Fruit fly (Drosophila melanogaster) whole organism, embryonic: Measurements from ENCODE around the gene Dus3.
A peak's percentile ranks its signal among the peaks of the same experiment; 100 is the strongest.

Source experiments
- BEAF-32 ChIP-seq: fragments of 200-800 bp; sonication (Bioruptor generic); optimal IDR thresholded peaks from 3 replicates; lab custom pipeline; 2017; ENCODE audit warnings: missing biosample characterization, missing genetic modification characterization, mild to moderate bottlenecking, moderate library complexity, missing genetic modification reagents
- Bgb ChIP-seq: fragments of 200-800 bp; sonication (Bioruptor generic); IDR thresholded peaks from 2 replicates; pipeline ENCODE4 v1.3.6; 2022; ENCODE audit warnings: missing biosample characterization, missing genetic modification characterization; ENCODE audit not compliant: partially characterized antibody
- CG11504 ChIP-seq: fragments of 200-800 bp; sonication (Bioruptor generic); optimal IDR thresholded peaks from 3 replicates; lab custom pipeline; 2019; ENCODE audit warnings: missing biosample characterization, mild to moderate bottlenecking, missing genetic modification characterization, moderate library complexity
- CG12071 ChIP-seq: fragments of 200-800 bp; sonication (Bioruptor generic); optimal IDR thresholded peaks from 3 replicates; lab custom pipeline; 2018; ENCODE audit warnings: missing biosample characterization, mild to moderate bottlenecking, missing genetic modification characterization
- CG12155 ChIP-seq: fragments of 200-800 bp; sonication (Bioruptor generic); optimal IDR thresholded peaks from 3 replicates; lab custom pipeline; 2016; ENCODE audit warnings: missing biosample characterization, missing genetic modification characterization
- CG13296 ChIP-seq: fragments of 200-800 bp; sonication (Bioruptor generic); optimal IDR thresholded peaks from 3 replicates; lab custom pipeline; 2018; ENCODE audit warnings: missing biosample characterization, mild to moderate bottlenecking, missing genetic modification characterization
- CG14050 ChIP-seq: fragments of 200-800 bp; sonication (Bioruptor generic); IDR thresholded peaks from 3 replicates; pipeline ENCODE4 v1.3.6; 2022; ENCODE audit warnings: missing biosample characterization, missing genetic modification characterization
- CG14860 ChIP-seq: fragments of 200-800 bp; sonication (Bioruptor generic); IDR thresholded peaks from 3 replicates; pipeline ENCODE4 v1.3.6; 2022; ENCODE audit warnings: missing biosample characterization, missing genetic modification characterization; ENCODE audit not compliant: partially characterized antibody
- CG16779 ChIP-seq: fragments of 200-800 bp; sonication (Bioruptor generic); IDR thresholded peaks from 2 replicates; pipeline ENCODE4 v1.3.6; 2022; ENCODE audit warnings: missing biosample characterization, missing genetic modification characterization
- CG16815 ChIP-seq: fragments of 200-800 bp; sonication (Bioruptor generic); optimal IDR thresholded peaks from 3 replicates; lab custom pipeline; 2017; ENCODE audit warnings: missing biosample characterization, mild to moderate bottlenecking, missing genetic modification characterization
- CG2116 ChIP-seq: fragments of 200-800 bp; sonication (Bioruptor generic); optimal IDR thresholded peaks from 3 replicates; lab custom pipeline; 2018; ENCODE audit warnings: missing biosample characterization, mild to moderate bottlenecking, missing genetic modification characterization
- CG31388 ChIP-seq: fragments of 200-800 bp; sonication (Bioruptor generic); optimal IDR thresholded peaks from 2 replicates; lab custom pipeline; 2016; ENCODE audit warnings: missing biosample characterization, missing genetic modification characterization
- CG31441 ChIP-seq: fragments of 200-800 bp; sonication (Bioruptor generic); IDR thresholded peaks from 2 replicates; pipeline ENCODE4 v1.3.6; 2022; ENCODE audit warnings: missing biosample characterization, missing genetic modification characterization
- CG32772 ChIP-seq: fragments of 200-800 bp; sonication (Bioruptor generic); IDR thresholded peaks from 2 replicates; pipeline ENCODE4 v1.3.6; 2022; ENCODE audit warnings: missing biosample characterization, missing genetic modification characterization
- CG42726 ChIP-seq: fragments of 200-800 bp; sonication (Bioruptor generic); IDR thresholded peaks from 2 replicates; pipeline ENCODE4 v1.3.6; 2022; ENCODE audit warnings: missing biosample characterization, missing genetic modification characterization; ENCODE audit not compliant: partially characterized antibody
- CG7963 ChIP-seq: fragments of 200-800 bp; sonication (Bioruptor generic); IDR thresholded peaks from 3 replicates; pipeline ENCODE4 v1.3.6; 2022; ENCODE audit warnings: missing biosample characterization, missing genetic modification characterization; ENCODE audit not compliant: partially characterized antibody
- CG8388 ChIP-seq: fragments of 200-800 bp; sonication (Bioruptor generic); optimal IDR thresholded peaks from 2 replicates; lab custom pipeline; 2019; ENCODE audit warnings: missing biosample characterization, mild to moderate bottlenecking, missing genetic modification characterization, moderate library complexity
- Camta ChIP-seq: fragments of 200-800 bp; sonication (Bioruptor generic); optimal IDR thresholded peaks from 2 replicates; lab custom pipeline; 2016; ENCODE audit warnings: missing biosample characterization, missing genetic modification characterization
- Dref ChIP-seq: fragments of 200-800 bp; sonication (Bioruptor generic); IDR thresholded peaks from 2 replicates; pipeline ENCODE4 v1.3.6; 2022; ENCODE audit warnings: missing biosample characterization, missing genetic modification characterization
- Gug ChIP-seq: fragments of 200-800 bp; sonication (Bioruptor generic); IDR thresholded peaks from 4 replicates; pipeline ENCODE4 v1.3.6; 2022; ENCODE audit warnings: missing biosample characterization, missing genetic modification characterization
- HHEX ChIP-seq: fragments of 200-800 bp; sonication (Bioruptor generic); optimal IDR thresholded peaks from 3 replicates; lab custom pipeline; 2017; ENCODE audit warnings: missing biosample characterization, mild to moderate bottlenecking, missing genetic modification characterization, missing genetic modification reagents
- HLH3B ChIP-seq: fragments of 200-800 bp; sonication (Bioruptor generic); IDR thresholded peaks from 2 replicates; pipeline ENCODE4 v1.3.6; 2022; ENCODE audit warnings: missing biosample characterization, missing genetic modification characterization
- Hr39 ChIP-seq: fragments of >200 bp; optimal IDR thresholded peaks from 2 replicates; lab custom pipeline; 2017
- Hsf ChIP-seq: fragments of 200-800 bp; sonication (Bioruptor generic); optimal IDR thresholded peaks from 3 replicates; lab custom pipeline; 2016; ENCODE audit warnings: missing biosample characterization, missing genetic modification characterization
- MESR4 ChIP-seq: fragments of 200-800 bp; sonication (Bioruptor generic); optimal IDR thresholded peaks from 2 replicates; lab custom pipeline; 2018; ENCODE audit warnings: missing biosample characterization, mild to moderate bottlenecking, missing genetic modification characterization, moderate library complexity
- Med ChIP-seq: fragments of 200-800 bp; sonication (Bioruptor generic); peaks from one replicate; lab custom pipeline; 2016; ENCODE audit warnings: missing biosample characterization, missing genetic modification characterization, mild to moderate bottlenecking, inconsistent platforms, moderate library complexity
- Mes4 ChIP-seq: fragments of 200-800 bp; sonication (Bioruptor generic); optimal IDR thresholded peaks from 2 replicates; lab custom pipeline; 2016; ENCODE audit warnings: missing biosample characterization, missing genetic modification characterization
- Sin3A ChIP-seq: fragments of >200 bp; optimal IDR thresholded peaks from 2 replicates; lab custom pipeline; 2018
- Sox102F ChIP-seq: fragments of 200-800 bp; sonication (Bioruptor generic); optimal IDR thresholded peaks from 2 replicates; lab custom pipeline; 2018; ENCODE audit warnings: missing biosample characterization, mild to moderate bottlenecking, missing genetic modification characterization, moderate library complexity
- Tbp ChIP-seq: fragments of >200 bp; optimal IDR thresholded peaks from 2 replicates; lab custom pipeline; 2018; ENCODE audit warnings: missing biosample characterization, missing genetic modification characterization
- bowl ChIP-seq: fragments of 200-800 bp; sonication (Bioruptor generic); IDR thresholded peaks from 2 replicates; pipeline ENCODE4 v1.3.6; 2022; ENCODE audit warnings: missing biosample characterization, missing genetic modification characterization
- crol ChIP-seq: fragments of 200-800 bp; sonication (Bioruptor generic); IDR thresholded peaks from 2 replicates; pipeline ENCODE4 v1.3.6; 2022; ENCODE audit warnings: missing biosample characterization, missing genetic modification characterization
- ems ChIP-seq: fragments of 200-800 bp; sonication (Bioruptor generic); optimal IDR thresholded peaks from 3 replicates; lab custom pipeline; 2016; ENCODE audit warnings: missing biosample characterization, missing genetic modification characterization
- exex ChIP-seq: fragments of 200-800 bp; sonication (Bioruptor generic); optimal IDR thresholded peaks from 4 replicates; lab custom pipeline; 2018; ENCODE audit warnings: missing biosample characterization, mild to moderate bottlenecking, missing genetic modification characterization, moderate library complexity
- fd102C ChIP-seq: fragments of 200-800 bp; sonication (Bioruptor generic); optimal IDR thresholded peaks from 2 replicates; lab custom pipeline; 2018; ENCODE audit warnings: missing biosample characterization, mild to moderate bottlenecking, missing genetic modification characterization, moderate library complexity
- gsb ChIP-seq: fragments of 200-800 bp; sonication (Bioruptor generic); IDR thresholded peaks from 2 replicates; pipeline ENCODE4 v1.3.6; 2022; ENCODE audit warnings: missing biosample characterization, missing genetic modification characterization
- hb ChIP-seq: fragments of 200-800 bp; sonication (Bioruptor generic); IDR thresholded peaks from 3 replicates; pipeline ENCODE4 v1.3.6; 2022; ENCODE audit warnings: missing biosample characterization, missing genetic modification characterization; ENCODE audit not compliant: partially characterized antibody
- hbn ChIP-seq: fragments of 200-800 bp; sonication (Bioruptor generic); IDR thresholded peaks from 2 replicates; pipeline ENCODE4 v1.3.6; 2022; ENCODE audit warnings: missing biosample characterization, missing genetic modification characterization; ENCODE audit not compliant: partially characterized antibody
- kah ChIP-seq: fragments of 200-800 bp; sonication (Bioruptor generic); optimal IDR thresholded peaks from 2 replicates; lab custom pipeline; 2018; ENCODE audit warnings: missing biosample characterization, mild to moderate bottlenecking, missing genetic modification characterization
- ken ChIP-seq: fragments of 200-800 bp; sonication (Bioruptor generic); IDR thresholded peaks from 3 replicates; pipeline ENCODE4 v1.3.6; 2022; ENCODE audit warnings: missing biosample characterization, missing genetic modification characterization
- lola ChIP-seq, 3 experiments: fragments of >200 bp in 2 of 3; fragments of 200-800 bp in 1 of 3; sonication (Bioruptor generic) in 1 of 3; optimal IDR thresholded peaks; 2 replicates each; lab custom pipeline; 2017 to 2019; ENCODE audit warnings: missing biosample characterization in 3 of 3, missing genetic modification characterization in 3 of 3, mild to moderate bottlenecking in 1 of 3, moderate library complexity in 1 of 3
- mld ChIP-seq: fragments of 200-800 bp; sonication (Bioruptor generic); IDR thresholded peaks from 3 replicates; pipeline ENCODE4 v1.3.6; 2022; ENCODE audit warnings: missing biosample characterization, missing genetic modification characterization; ENCODE audit not compliant: partially characterized antibody
- otp ChIP-seq: fragments of 200-800 bp; sonication (Bioruptor generic); IDR thresholded peaks from 3 replicates; pipeline ENCODE4, ENCODE4 v1.3.6; 2022; ENCODE audit warnings: missing biosample characterization, missing genetic modification characterization
- pan ChIP-seq, 4 experiments: fragments of >200 bp in 3 of 4; fragments of 200-800 bp in 1 of 4; sonication (Bioruptor generic) in 1 of 4; optimal IDR thresholded peaks in 3 of 4; IDR thresholded peaks in 1 of 4; 2 replicates each; pipeline versions ENCODE4 v1.3.6 to Lab custom; 2017 to 2022; ENCODE audit warnings: missing biosample characterization in 2 of 4, missing genetic modification characterization in 2 of 4, mixed read lengths in 1 of 4
- salm ChIP-seq: fragments of 200-800 bp; sonication (Bioruptor generic); optimal IDR thresholded peaks from 2 replicates; lab custom pipeline; 2018; ENCODE audit warnings: missing biosample characterization, mild to moderate bottlenecking, missing genetic modification characterization
- scrt ChIP-seq: fragments of 200-800 bp; sonication (Bioruptor generic); optimal IDR thresholded peaks from 2 replicates; lab custom pipeline; 2018; ENCODE audit warnings: missing biosample characterization, mild to moderate bottlenecking, missing genetic modification characterization, moderate library complexity
- sim ChIP-seq: fragments of 200-800 bp; sonication (Bioruptor generic); IDR thresholded peaks from 2 replicates; pipeline ENCODE4 v1.3.6; 2022; ENCODE audit warnings: missing biosample characterization, missing genetic modification characterization
- stwl ChIP-seq: fragments of 200-800 bp; sonication (Bioruptor generic); optimal IDR thresholded peaks from 3 replicates; lab custom pipeline; 2018; ENCODE audit warnings: missing biosample characterization, mild to moderate bottlenecking, missing genetic modification characterization, moderate library complexity
- tgo ChIP-seq: fragments of 200-800 bp; sonication (Bioruptor generic); IDR thresholded peaks from 3 replicates; pipeline ENCODE4 v1.3.6; 2022; ENCODE audit warnings: missing biosample characterization, missing genetic modification characterization
- ttk ChIP-seq: fragments of 200-800 bp; sonication (Bioruptor generic); IDR thresholded peaks from 2 replicates; pipeline ENCODE4 v2.1.2; 2022; ENCODE audit warnings: missing biosample characterization, missing genetic modification characterization
- vfl ChIP-seq: fragments of 200-800 bp; sonication (Bioruptor generic); optimal IDR thresholded peaks from 2 replicates; lab custom pipeline; 2016; ENCODE audit warnings: missing biosample characterization, missing genetic modification characterization
- zen2 ChIP-seq: fragments of 200-800 bp; sonication (Bioruptor generic); IDR thresholded peaks from 3 replicates; pipeline ENCODE4 v1.3.6; 2022; ENCODE audit warnings: missing biosample characterization, missing genetic modification characterization; ENCODE audit not compliant: partially characterized antibody

Dus3 gene

dm6 chr2L:19756040-19756439 is 2.6 kb upstream of the Dus3 start (continued):
- no peak for TF ChIP-seq CG8388
- TF ChIP-seq ttk (GFP tag; lab: Robert Waterston, UW): 0 out of 2 replicates have a peak, but pooled peaks have one; percentile 10
- TF ChIP-seq HHEX (GFP tag; lab: Kevin White, UChicago): no peak
- TF ChIP-seq Mes4 (GFP tag; lab: Kevin White, UChicago): no peak
- no peak for TF ChIP-seq hb
- no peak for TF ChIP-seq Sin3A (lab: Kevin White, UChicago)
- peak; percentile 85 for TF ChIP-seq scrt (GFP tag; lab: Kevin White, UChicago)
- TF ChIP-seq Gug (GFP tag; lab: Robert Waterston, UW): no peak
- no peak for TF ChIP-seq Sox102F
- TF ChIP-seq Tbp (GFP tag; lab: Kevin White, UChicago): no peak
- TF ChIP-seq ems (GFP tag; lab: Kevin White, UChicago): no peak
- TF ChIP-seq CG31388 (GFP tag; lab: Kevin White, UChicago): no peak
- TF ChIP-seq CG14050: no peak
- no peak for TF ChIP-seq pan (optimal IDR thresholded peaks at IDR 0.05; lab: Kevin White, UChicago)
- no peak for TF ChIP-seq pan (GFP tag; optimal IDR thresholded peaks at IDR 0.05 in 1 of 2, IDR thresholded peaks at IDR 0.05 in 1 of 2)
- TF ChIP-seq exex (tag; lab: Kevin White, UChicago): no peak
- no peak for TF ChIP-seq CG16779 (GFP tag; lab: Robert Waterston, UW)
- TF ChIP-seq CG42726 (GFP tag; lab: Robert Waterston, UW): no peak
- TF ChIP-seq sim (GFP tag; lab: Robert Waterston, UW): 0 out of 2 replicates have a peak, but pooled peaks have one; percentile 19
- TF ChIP-seq CG16815 (GFP tag; lab: Kevin White, UChicago): no peak
- peak; percentile 95 for TF ChIP-seq crol (GFP tag; lab: Robert Waterston, UW)
- peak; percentile 71 for TF ChIP-seq Hr39 (lab: Kevin White, UChicago)
- TF ChIP-seq ken (GFP tag; lab: Robert Waterston, UW): 0 out of 3 replicates have a peak, but pooled peaks have one; percentile 25
- no peak for TF ChIP-seq CG32772 (GFP tag; lab: Robert Waterston, UW)
- TF ChIP-seq kah (GFP tag; lab: Kevin White, UChicago): no peak
- peak; percentile 7 for TF ChIP-seq Med (GFP tag; lab: Kevin White, UChicago)
- TF ChIP-seq CG31441: no peak
- no peak for TF ChIP-seq BEAF-32 (GFP tag; lab: Kevin White, UChicago)
- no peak for TF ChIP-seq CG12155
- TF ChIP-seq gsb (GFP tag; lab: Robert Waterston, UW): no peak
- no peak for TF ChIP-seq lola (GFP tag; optimal IDR thresholded peaks at IDR 0.05; lab: Kevin White, UChicago)
- no peak for TF ChIP-seq stwl (tag; lab: Kevin White, UChicago)
- no peak for TF ChIP-seq Camta (GFP tag; lab: Kevin White, UChicago)
- TF ChIP-seq CG12071 (GFP tag; lab: Kevin White, UChicago): no peak
- no peak for TF ChIP-seq CG11504
- no peak for TF ChIP-seq bowl (GFP tag; lab: Robert Waterston, UW)
- no peak for TF ChIP-seq HLH3B (GFP tag; lab: Robert Waterston, UW)
- no peak for TF ChIP-seq CG13296 (GFP tag; lab: Kevin White, UChicago)
- no peak for TF ChIP-seq CG7963
- no peak for TF ChIP-seq salm

dm6 chr2L:19756716-19757115 is 2.0 kb upstream of the Dus3 start, which contains the start of gene CG10631:
CG10631 (minus strand) TSS chr2L:19756904.
- TF ChIP-seq CG2116 (GFP tag; lab: Kevin White, UChicago) (peak; percentile 3), fd102C (GFP tag; lab: Kevin White, UChicago) (no peak), otp (GFP tag; lab: Robert Waterston, UW) (no peak), vfl (GFP tag; lab: Kevin White, UChicago) (no peak), zen2 (GFP tag; lab: Robert Waterston, UW) (peak; percentile 75), Bgb (GFP tag; lab: Robert Waterston, UW) (peak; percentile 93), CG7963 (peak; percentile 47; the same call in 1 of the 3 replicates), mld (GFP tag; lab: Robert Waterston, UW) (peak; percentile 73; the same call in 2 of the 3 replicates), tgo (GFP tag; lab: Robert Waterston, UW) (no peak), hbn (GFP tag; lab: Robert Waterston, UW) (peak; percentile 75), Sin3A (lab: Kevin White, UChicago) (no peak), Dref (GFP tag; lab: Robert Waterston, UW) (peak; percentile 88), Hsf (GFP tag; lab: Kevin White, UChicago) (no peak), CG14860 (peak; percentile 63), MESR4 (peak; percentile 40)
